Worm (Caenorhabditis elegans) whole organism, mixed stage, embryonic: ENCODE data around the gene F13A7.12.

Source experiments
- M03D4.4 ChIP-seq: sonication (generic microtip); optimal IDR thresholded peaks from 2 replicates; lab custom pipeline; 2017; ENCODE audit warnings: mild to moderate bottlenecking, missing genetic modification characterization, missing compliant biosample characterization
- ceh-83 ChIP-seq: fragments of 200-800 bp; sonication (Bioruptor generic); optimal IDR thresholded peaks from 2 replicates; lab custom pipeline; 2018; ENCODE audit warnings: mild to moderate bottlenecking, missing genetic modification characterization, missing compliant biosample characterization
- elt-3 ChIP-seq: fragments of 150-350 bp; optimal IDR thresholded peaks from 2 replicates; lab custom pipeline; 2014; ENCODE audit warnings: missing biosample characterization, missing genetic modification characterization
- lin-13 ChIP-seq: fragments of 150-350 bp; optimal IDR thresholded peaks from 2 replicates; lab custom pipeline; 2014; ENCODE audit warnings: missing biosample characterization, missing genetic modification characterization
- mep-1 ChIP-seq: fragments of 150-350 bp; optimal IDR thresholded peaks from 2 replicates; lab custom pipeline; 2017; ENCODE audit warnings: missing biosample characterization, missing genetic modification reagents, missing genetic modification characterization, inconsistent platforms
- nhr-2 ChIP-seq: fragments of 150-350 bp; optimal IDR thresholded peaks from 2 replicates; lab custom pipeline; 2014; ENCODE audit warnings: missing biosample characterization, missing genetic modification characterization
- nhr-28 ChIP-seq: fragments of 150-350 bp; optimal IDR thresholded peaks from 2 replicates; lab custom pipeline; 2014; ENCODE audit warnings: missing biosample characterization, missing genetic modification characterization
- nhr-76 ChIP-seq: sonication (generic microtip); optimal IDR thresholded peaks from 2 replicates; lab custom pipeline; 2017; ENCODE audit warnings: missing biosample characterization, missing genetic modification characterization
- pha-4 ChIP-seq: fragments of 150-350 bp; optimal IDR thresholded peaks from 2 replicates; lab custom pipeline; 2018; ENCODE audit warnings: missing biosample characterization, missing genetic modification reagents, missing genetic modification characterization
- snpc-4 ChIP-seq: fragments of 150-350 bp; optimal IDR thresholded peaks from 2 replicates; lab custom pipeline; 2014; ENCODE audit warnings: missing biosample characterization, missing genetic modification characterization
- unc-120 ChIP-seq: sonication (generic microtip); optimal IDR thresholded peaks from 2 replicates; lab custom pipeline; 2017; ENCODE audit warnings: missing genetic modification characterization, missing compliant biosample characterization; ENCODE audit not compliant: poor library complexity, severe bottlenecking

DNA sequence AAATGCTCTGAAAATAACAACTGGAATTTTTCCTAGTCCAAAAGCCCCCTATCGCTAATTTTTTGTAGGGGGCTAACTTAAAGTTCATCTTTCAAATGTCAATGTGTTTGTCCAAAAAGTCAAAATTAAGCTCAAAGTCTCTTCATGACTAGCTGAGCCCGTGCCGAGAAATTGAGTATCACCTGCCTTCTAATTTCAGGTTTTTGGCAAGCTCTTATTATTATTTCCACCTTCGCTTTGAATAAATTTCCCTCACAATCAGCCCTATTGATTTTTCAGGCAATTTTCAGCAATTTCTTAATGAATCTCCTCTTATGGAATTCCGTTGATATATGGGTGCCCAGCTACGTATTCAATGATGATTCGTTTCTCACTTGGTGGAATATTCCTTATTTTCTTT lies 3.5 kb downstream of the F13A7.12 start, which contains the start of gene sre-36:
- TF ChIP-seq nhr-2 (tag; lab: Kevin White, UChicago) (no peak), M03D4.4 (tag; lab: Kevin White, UChicago) (no peak), unc-120 (tag; lab: Kevin White, UChicago) (no peak), lin-13 (tag; lab: Kevin White, UChicago) (no peak), pha-4 (tag; lab: Kevin White, UChicago) (no peak), snpc-4 (tag; lab: Kevin White, UChicago) (no peak), nhr-28 (tag; lab: Kevin White, UChicago) (no peak), elt-3 (tag; lab: Kevin White, UChicago) (no peak), nhr-76 (tag; lab: Kevin White, UChicago) (no peak), mep-1 (no peak), ceh-83 (GFP tag; lab: Kevin White, UChicago) (no peak)
